Fruit fly (Drosophila melanogaster) whole organism, pupa: ENCODE results near the gene Yp3.

Experiments used
- CG10348 ChIP-seq: fragments of 200-800 bp; sonication (Bioruptor generic); IDR thresholded peaks from 2 replicates; pipeline ENCODE4 v1.3.6; 2022; ENCODE audit warnings: missing biosample characterization, missing genetic modification characterization
- D1 ChIP-seq: fragments of 200-800 bp; sonication (Bioruptor generic); optimal IDR thresholded peaks from 2 replicates; lab custom pipeline; 2018; ENCODE audit warnings: missing biosample characterization, mild to moderate bottlenecking, missing genetic modification characterization, moderate library complexity
- Pif1A ChIP-seq: fragments of 200-800 bp; sonication (Bioruptor generic); optimal IDR thresholded peaks from 3 replicates; lab custom pipeline; 2016; ENCODE audit warnings: missing biosample characterization, missing genetic modification characterization

DNA sequence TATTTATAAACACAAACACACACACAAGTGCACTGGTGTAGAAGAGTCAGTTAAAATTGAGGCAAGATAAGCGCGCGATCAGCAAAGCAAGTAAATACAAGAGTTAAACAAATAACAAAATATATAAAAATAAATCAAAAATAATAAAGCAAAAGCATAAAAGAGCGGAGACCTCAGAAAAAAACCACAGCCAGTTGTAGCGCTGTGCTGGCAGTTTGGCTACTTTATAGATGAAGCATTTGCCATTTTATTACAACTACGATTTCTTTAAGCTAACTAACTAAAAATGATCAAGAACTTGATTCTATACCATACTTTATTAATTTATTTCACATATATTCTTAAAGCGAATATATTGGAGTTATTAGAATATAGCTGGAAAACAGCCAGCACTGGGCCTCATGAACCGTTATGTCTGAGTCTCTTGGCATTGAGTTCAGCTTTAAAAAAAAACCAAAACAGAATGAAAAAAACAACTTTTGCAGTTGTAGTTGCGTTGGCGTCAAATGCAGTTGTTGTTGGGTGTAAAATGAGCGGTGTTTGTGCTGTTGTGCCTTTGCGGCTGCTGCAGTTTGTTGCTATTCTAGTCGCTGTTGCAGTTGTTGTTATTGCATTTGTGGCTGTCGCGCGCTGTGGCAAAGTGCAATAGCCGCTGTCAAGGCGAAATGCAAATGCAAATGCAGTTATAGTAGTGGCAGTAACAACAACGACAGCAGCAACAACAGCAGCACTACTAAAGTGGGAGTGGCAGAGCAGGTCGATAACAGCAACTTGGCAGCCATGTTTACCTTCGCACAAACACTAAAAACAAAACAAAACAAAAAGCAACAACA is 11.5 kb upstream of the Yp3 start:
- TF ChIP-seq D1 (tag; lab: Kevin White, UChicago), result no peak
- TF ChIP-seq Pif1A (GFP tag; lab: Kevin White, UChicago), result peak; percentile 67
- no peak for TF ChIP-seq CG10348 (GFP tag; lab: Robert Waterston, UW)
